Worm (Caenorhabditis elegans): ENCODE measurements around the gene ZK1073.1.

DNA sequence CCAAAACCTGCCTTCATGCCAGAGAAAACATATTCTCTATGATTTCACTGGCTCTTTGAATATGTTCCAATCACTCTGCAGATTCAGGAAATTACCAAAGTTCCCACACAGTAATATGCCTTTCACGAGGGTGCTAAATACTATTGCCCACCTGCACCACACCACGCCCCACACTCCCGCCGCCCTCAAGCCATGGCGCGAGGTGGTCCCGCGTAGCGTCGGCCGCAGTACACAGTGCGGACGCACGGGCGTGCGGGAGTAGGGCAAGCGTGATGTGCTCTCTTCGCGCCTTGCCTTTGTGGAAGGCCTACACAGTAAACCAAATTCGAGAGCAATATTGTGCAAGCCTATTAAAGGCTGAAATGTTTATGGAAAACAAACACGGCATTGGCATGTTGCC, 28.8 kb upstream of the ZK1073.1 start:
- no peak for TF ChIP-seq egl-27 (tag; optimal IDR thresholded peaks at IDR 0.05)
- no peak for TF ChIP-seq daf-12 (tag; optimal IDR thresholded peaks at IDR 0.05)
- TF ChIP-seq sea-2 (GFP tag; optimal IDR thresholded peaks at IDR 0.05) = no peak
- TF ChIP-seq ztf-11 (tag; optimal IDR thresholded peaks at IDR 0.05) = no peak
- no peak for TF ChIP-seq R02D3.7 (tag; optimal IDR thresholded peaks at IDR 0.05)

All from whole organism, L3 larva.